Worm (Caenorhabditis elegans) whole organism, L2 larva: ENCODE data around the gene nspe-6.

Source experiments
- ZK546.5 ChIP-seq: sonication (generic microtip); optimal IDR thresholded peaks from 2 replicates; lab custom pipeline; 2017; ENCODE audit warnings: missing biosample characterization, missing genetic modification characterization
- aly-2 ChIP-seq: fragments of 150-350 bp; optimal IDR thresholded peaks from 2 replicates; lab custom pipeline; 2014; ENCODE audit warnings: missing biosample characterization, missing genetic modification characterization
- egl-27 ChIP-seq: sonication (generic microtip); optimal IDR thresholded peaks from 3 replicates; lab custom pipeline; 2017; ENCODE audit warnings: missing biosample characterization, missing genetic modification reagents, missing genetic modification characterization
- gmeb-1 ChIP-seq: fragments of 150-350 bp; optimal IDR thresholded peaks from 2 replicates; lab custom pipeline; 2014; ENCODE audit warnings: missing biosample characterization, missing genetic modification characterization
- mbf-1 ChIP-seq: sonication (generic microtip); optimal IDR thresholded peaks from 2 replicates; lab custom pipeline; 2017; ENCODE audit warnings: missing biosample characterization, missing genetic modification characterization
- mdl-1 ChIP-seq, 2 experiments: fragments of 150-350 bp in 1 of 2; sonication (generic microtip) in 1 of 2; optimal IDR thresholded peaks; 2 replicates each; lab custom pipeline; 2017; ENCODE audit warnings: missing biosample characterization in 2 of 2, missing genetic modification characterization in 2 of 2
- nhr-11 ChIP-seq: fragments of 150-350 bp; optimal IDR thresholded peaks from 2 replicates; lab custom pipeline; 2014; ENCODE audit warnings: missing biosample characterization, missing genetic modification characterization
- nhr-12 ChIP-seq: fragments of 150-350 bp; optimal IDR thresholded peaks from 2 replicates; lab custom pipeline; 2014; ENCODE audit warnings: missing biosample characterization, missing genetic modification characterization
- skn-1 ChIP-seq: sonication (generic microtip); optimal IDR thresholded peaks from 2 replicates; lab custom pipeline; 2017; ENCODE audit warnings: missing biosample characterization, missing genetic modification characterization
- zag-1 ChIP-seq: fragments of 150-350 bp; optimal IDR thresholded peaks from 2 replicates; lab custom pipeline; 2014; ENCODE audit warnings: missing biosample characterization, missing genetic modification characterization
- ztf-1 ChIP-seq: fragments of 200-800 bp; sonication (Bioruptor generic); conservative IDR thresholded peaks from 2 replicates; pipeline ENCODE4 v1.3.6; 2022; ENCODE audit warnings: missing genetic modification characterization, missing compliant biosample characterization

ce11 chrII:12665019-12665418 lies 49.0 kb upstream of the nspe-6 start:
- TF ChIP-seq ztf-1 (GFP tag; lab: Robert Waterston, UW) (no peak), skn-1 (tag; lab: Kevin White, UChicago) (no peak), nhr-11 (tag; lab: Kevin White, UChicago) (no peak), zag-1 (tag; lab: Kevin White, UChicago) (peak; percentile 35), gmeb-1 (tag; lab: Kevin White, UChicago) (no peak), ZK546.5 (no peak), mbf-1 (tag; lab: Kevin White, UChicago) (no peak), egl-27 (no peak), mdl-1 (tag; optimal IDR thresholded peaks at IDR 0.05; lab: Kevin White, UChicago) (no peak), nhr-12 (tag; lab: Kevin White, UChicago) (no peak), aly-2 (tag; lab: Kevin White, UChicago) (no peak)
